Fruit fly (Drosophila melanogaster): ENCODE data around the gene CCAP.

CCAP gene

dm6 chr3R:22701793-22702192, at the start of gene CCAP, which contains the start of gene CG6972:
TSS of gene CCAP (minus strand) at chr3R:22702084.
TSS of gene CG6972 (plus strand) at chr3R:22702007.
- TF ChIP-seq CG15710 (tag; optimal IDR thresholded peaks at IDR 0.05) (no peak), CG32121 (GFP tag; IDR thresholded peaks at IDR 0.05) (0 out of 2 replicates have a peak, but pooled peaks have one; percentile 28)

dm6 chr3R:22751111-22751510, 49.2 kb upstream of the CCAP start:
- TF ChIP-seq fd96Ca (GFP tag; IDR thresholded peaks at IDR 0.05) (peak; percentile 76), CG4496 (GFP tag; IDR thresholded peaks at IDR 0.05) (no peak), Pif1A (GFP tag; optimal IDR thresholded peaks at IDR 0.05) (peak; percentile 5), D1 (tag; optimal IDR thresholded peaks at IDR 0.05) (no peak), CG32121 (GFP tag; IDR thresholded peaks at IDR 0.05) (peak; percentile 57), CG17806 (tag; optimal IDR thresholded peaks at IDR 0.05) (no peak), CG10348 (GFP tag; IDR thresholded peaks at IDR 0.05) (no peak), gl (tag; optimal IDR thresholded peaks at IDR 0.05) (no peak), CG14655 (GFP tag; optimal IDR thresholded peaks at IDR 0.05) (no peak), CG8159 (tag; optimal IDR thresholded peaks at IDR 0.05) (peak; percentile 41), Pif1B (GFP tag; optimal IDR thresholded peaks at IDR 0.05) (no peak), Ets98B (GFP tag; IDR thresholded peaks at IDR 0.05) (peak; percentile 54), Snoo (tag; optimal IDR thresholded peaks at IDR 0.05) (peak; percentile 6), CG9948 (tag; optimal IDR thresholded peaks at IDR 0.05) (no peak), CG34367 (tag; optimal IDR thresholded peaks at IDR 0.05) (no peak), CG8301 (tag; optimal IDR thresholded peaks at IDR 0.05) (peak; percentile 17), CG15710 (tag; optimal IDR thresholded peaks at IDR 0.05) (no peak), EcR (GFP tag; optimal IDR thresholded peaks at IDR 0.05) (no peak)

DNA sequence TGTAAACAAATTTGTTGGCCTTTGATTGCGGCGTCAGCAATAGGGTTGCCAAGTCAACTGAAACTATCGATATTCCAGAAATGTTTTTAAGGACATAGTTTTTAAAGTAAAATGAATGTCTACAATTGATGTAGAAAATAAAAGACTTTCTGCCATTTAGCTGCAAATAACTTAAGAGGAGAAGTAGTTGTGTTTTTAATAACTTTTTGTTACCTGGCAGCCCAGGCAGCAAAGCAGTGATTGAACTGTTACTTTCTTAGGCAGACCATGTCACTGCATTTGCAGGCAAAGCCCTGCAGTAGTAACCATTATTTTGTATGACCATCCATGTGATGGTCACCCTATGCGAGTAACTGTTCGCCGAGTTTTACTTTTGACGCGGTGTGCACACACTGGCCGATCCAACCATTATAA, 48.7 kb upstream of the CCAP start, which contains the start of the genes rumi, CG7029 and Usp12-46:
TSS of gene rumi (minus strand) at position 64 of the 414 bp plus-strand sequence.
TSS of gene CG7029 (plus strand) at position 368 of the 414 bp plus-strand sequence.
TSS of gene Usp12-46 (plus strand) at position 368 of the 414 bp plus-strand sequence.
- TF ChIP-seq Pif1A (GFP tag; optimal IDR thresholded peaks at IDR 0.05) = no peak
- TF ChIP-seq CG34367 (tag; optimal IDR thresholded peaks at IDR 0.05) = peak; percentile 73
- TF ChIP-seq CG13204 (GFP tag; optimal IDR thresholded peaks at IDR 0.05) = no peak
- no peak for TF ChIP-seq CG14655 (GFP tag; optimal IDR thresholded peaks at IDR 0.05)
- peak; percentile 31; the same call in 1 of the 2 replicates for TF ChIP-seq rn (GFP tag; IDR thresholded peaks at IDR 0.05)
- TF ChIP-seq EcR (GFP tag; optimal IDR thresholded peaks at IDR 0.05) = no peak
- peak; percentile 70 for TF ChIP-seq CG8301 (tag; optimal IDR thresholded peaks at IDR 0.05)
- no peak for TF ChIP-seq Pif1B (GFP tag; optimal IDR thresholded peaks at IDR 0.05)
- TF ChIP-seq CG8159 (tag; optimal IDR thresholded peaks at IDR 0.05) = peak; percentile 79
- peak; percentile 79 for TF ChIP-seq CG15710 (tag; optimal IDR thresholded peaks at IDR 0.05)
- TF ChIP-seq CG10348 (GFP tag; IDR thresholded peaks at IDR 0.05) = 0 out of 2 replicates have a peak, but pooled peaks have one; percentile 17
- peak; percentile 81 for TF ChIP-seq Ets98B (GFP tag; IDR thresholded peaks at IDR 0.05)
- peak; percentile 32 for TF ChIP-seq gl (tag; optimal IDR thresholded peaks at IDR 0.05)
- TF ChIP-seq CG4496 (GFP tag; IDR thresholded peaks at IDR 0.05) = peak; percentile 89
- TF ChIP-seq CG17806 (tag; optimal IDR thresholded peaks at IDR 0.05) = peak; percentile 76
- TF ChIP-seq CG12605 (GFP tag; IDR thresholded peaks at IDR 0.05) = peak; percentile 56
- TF ChIP-seq D1 (tag; optimal IDR thresholded peaks at IDR 0.05) = no peak
- TF ChIP-seq CG32121 (GFP tag; IDR thresholded peaks at IDR 0.05) = peak; percentile 73; the same call in 1 of the 2 replicates
- TF ChIP-seq Snoo (tag; optimal IDR thresholded peaks at IDR 0.05) = peak; percentile 74
- TF ChIP-seq fd96Ca (GFP tag; IDR thresholded peaks at IDR 0.05) = peak; percentile 78
- TF ChIP-seq CG9948 (tag; optimal IDR thresholded peaks at IDR 0.05) = peak; percentile 57

DNA sequence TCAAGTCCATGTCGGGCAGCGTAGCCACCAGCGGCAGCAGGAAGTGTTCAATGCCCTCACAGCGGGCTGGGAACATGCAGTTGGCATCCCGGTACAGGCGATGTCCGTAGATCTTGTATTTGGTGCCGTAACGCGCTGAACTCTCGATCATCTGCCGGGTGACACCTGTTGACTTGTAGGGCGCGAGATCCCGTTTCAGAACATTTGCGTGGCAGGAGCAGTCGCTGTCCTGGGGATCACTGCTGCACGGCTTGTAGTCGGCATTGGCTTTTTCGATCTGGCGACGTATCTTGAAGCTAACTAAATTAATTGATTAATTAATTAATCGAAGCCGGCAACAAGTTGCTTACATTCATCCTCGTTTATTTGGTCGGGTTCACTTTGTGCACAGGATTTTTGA, 48.2 kb upstream of the CCAP start:
- no peak for TF ChIP-seq CG32121 (GFP tag; IDR thresholded peaks at IDR 0.05)
- TF ChIP-seq Pif1B (GFP tag; optimal IDR thresholded peaks at IDR 0.05) = no peak

DNA sequence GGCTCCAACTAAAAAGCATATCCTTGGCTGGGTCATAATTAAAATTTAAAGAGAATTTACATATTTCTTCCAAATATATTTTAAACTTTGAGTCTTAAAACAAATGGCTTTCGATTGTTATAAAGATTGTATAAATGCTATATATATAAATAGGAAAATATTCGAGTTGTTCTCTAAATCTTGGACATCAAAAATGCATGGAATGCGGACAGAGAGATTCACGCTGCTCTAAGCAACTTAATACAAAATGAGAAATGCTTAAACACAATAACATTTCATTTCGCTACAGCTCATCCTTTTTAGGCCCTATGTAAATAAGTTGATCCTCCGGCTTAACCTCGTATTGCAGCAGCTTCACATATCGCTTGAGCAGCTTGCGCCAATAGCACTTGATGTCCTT, 47.1 kb upstream of the CCAP start, which contains the start of gene CG31139:
TSS of gene CG31139 (minus strand) at position 101 of the 400 bp plus-strand sequence.
- TF ChIP-seq CG34367 (tag; optimal IDR thresholded peaks at IDR 0.05) = no peak
- TF ChIP-seq Pif1A (GFP tag; optimal IDR thresholded peaks at IDR 0.05) = no peak
- TF ChIP-seq CG12605 (GFP tag; IDR thresholded peaks at IDR 0.05) = no peak
- no peak for TF ChIP-seq fd96Ca (GFP tag; IDR thresholded peaks at IDR 0.05)
- no peak for TF ChIP-seq Snoo (tag; optimal IDR thresholded peaks at IDR 0.05)
- TF ChIP-seq CG17806 (tag; optimal IDR thresholded peaks at IDR 0.05) = no peak
- TF ChIP-seq rn (GFP tag; IDR thresholded peaks at IDR 0.05) = no peak
- no peak for TF ChIP-seq Ets98B (GFP tag; IDR thresholded peaks at IDR 0.05)
- TF ChIP-seq CG8301 (tag; optimal IDR thresholded peaks at IDR 0.05) = no peak
- no peak for TF ChIP-seq CG15710 (tag; optimal IDR thresholded peaks at IDR 0.05)
- TF ChIP-seq CG4496 (GFP tag; IDR thresholded peaks at IDR 0.05) = no peak
- TF ChIP-seq D1 (tag; optimal IDR thresholded peaks at IDR 0.05) = no peak

dm6 chr3R:22747423-22748090, 45.7 kb upstream of the CCAP start, which contains the start of gene CG17141:
TSS of gene CG17141 (minus strand) at chr3R:22747599.
- TF ChIP-seq CG4496 (GFP tag; IDR thresholded peaks at IDR 0.05) (no peak), CG12605 (GFP tag; IDR thresholded peaks at IDR 0.05) (no peak), CG14655 (GFP tag; optimal IDR thresholded peaks at IDR 0.05) (no peak), Ets98B (GFP tag; IDR thresholded peaks at IDR 0.05) (no peak), CG32121 (GFP tag; IDR thresholded peaks at IDR 0.05) (no peak), Pif1A (GFP tag; optimal IDR thresholded peaks at IDR 0.05) (no peak), CG34367 (tag; optimal IDR thresholded peaks at IDR 0.05) (no peak), CG8301 (tag; optimal IDR thresholded peaks at IDR 0.05) (no peak), rn (GFP tag; IDR thresholded peaks at IDR 0.05) (no peak), CG8159 (tag; optimal IDR thresholded peaks at IDR 0.05) (no peak), CG13204 (GFP tag; optimal IDR thresholded peaks at IDR 0.05) (no peak), CG15710 (tag; optimal IDR thresholded peaks at IDR 0.05) (no peak), CG10348 (GFP tag; IDR thresholded peaks at IDR 0.05) (no peak), EcR (GFP tag; optimal IDR thresholded peaks at IDR 0.05) (no peak), CG9948 (tag; optimal IDR thresholded peaks at IDR 0.05) (no peak), CG17806 (tag; optimal IDR thresholded peaks at IDR 0.05) (no peak), Snoo (tag; optimal IDR thresholded peaks at IDR 0.05) (no peak), Pif1B (GFP tag; optimal IDR thresholded peaks at IDR 0.05) (no peak)

Data from whole organism, pupa.